Fruit fly (Drosophila melanogaster) whole organism, pupa: ENCODE results near the gene CG13653.

Experiments
- CG10348 ChIP-seq: fragments of 200-800 bp; sonication (Bioruptor generic); IDR thresholded peaks from 2 replicates; pipeline ENCODE4 v1.3.6; 2022; ENCODE audit warnings: missing biosample characterization, missing genetic modification characterization
- CG12605 ChIP-seq: fragments of 200-800 bp; sonication (Bioruptor generic); IDR thresholded peaks from 2 replicates; pipeline ENCODE4 v1.3.6; 2022; ENCODE audit warnings: missing biosample characterization, missing genetic modification characterization
- CG13204 ChIP-seq: fragments of 200-800 bp; sonication (Bioruptor generic); optimal IDR thresholded peaks from 2 replicates; lab custom pipeline; 2018; ENCODE audit warnings: missing biosample characterization, mild to moderate bottlenecking, missing genetic modification characterization, moderate library complexity
- CG14655 ChIP-seq: fragments of 200-800 bp; sonication (Bioruptor generic); optimal IDR thresholded peaks from 3 replicates; lab custom pipeline; 2017; ENCODE audit warnings: mild to moderate bottlenecking, missing biosample characterization, missing genetic modification reagents, missing genetic modification characterization
- CG15710 ChIP-seq: fragments of 200-800 bp; sonication (Bioruptor generic); optimal IDR thresholded peaks from 2 replicates; lab custom pipeline; 2018; ENCODE audit warnings: missing biosample characterization, mild to moderate bottlenecking, missing genetic modification characterization, moderate library complexity
- CG17806 ChIP-seq: fragments of 200-800 bp; sonication (Bioruptor generic); optimal IDR thresholded peaks from 2 replicates; lab custom pipeline; 2018; ENCODE audit warnings: missing biosample characterization, mild to moderate bottlenecking, missing genetic modification characterization, moderate library complexity
- CG32121 ChIP-seq: fragments of 200-800 bp; sonication (Bioruptor generic); IDR thresholded peaks from 2 replicates; pipeline ENCODE4 v1.3.6; 2022; ENCODE audit warnings: missing biosample characterization, missing genetic modification characterization
- CG34367 ChIP-seq: fragments of 200-800 bp; sonication (Bioruptor generic); optimal IDR thresholded peaks from 2 replicates; lab custom pipeline; 2018; ENCODE audit warnings: missing biosample characterization, mild to moderate bottlenecking, missing genetic modification characterization
- CG4496 ChIP-seq: fragments of 200-800 bp; sonication (Bioruptor generic); IDR thresholded peaks from 3 replicates; pipeline ENCODE4 v1.3.6; 2022; ENCODE audit warnings: missing biosample characterization, missing genetic modification characterization
- CG8159 ChIP-seq: fragments of 200-800 bp; sonication (Bioruptor generic); optimal IDR thresholded peaks from 3 replicates; lab custom pipeline; 2018; ENCODE audit warnings: missing biosample characterization, mild to moderate bottlenecking, missing genetic modification characterization, moderate library complexity
- CG8301 ChIP-seq: fragments of 200-800 bp; sonication (Bioruptor generic); optimal IDR thresholded peaks from 2 replicates; lab custom pipeline; 2018; ENCODE audit warnings: missing biosample characterization, mild to moderate bottlenecking, missing genetic modification characterization
- CG9948 ChIP-seq: fragments of 200-800 bp; sonication (Bioruptor generic); optimal IDR thresholded peaks from 2 replicates; lab custom pipeline; 2018; ENCODE audit warnings: missing biosample characterization, mild to moderate bottlenecking, missing genetic modification characterization, moderate library complexity
- D1 ChIP-seq: fragments of 200-800 bp; sonication (Bioruptor generic); optimal IDR thresholded peaks from 2 replicates; lab custom pipeline; 2018; ENCODE audit warnings: missing biosample characterization, mild to moderate bottlenecking, missing genetic modification characterization, moderate library complexity
- EcR ChIP-seq: fragments of 200-800 bp; sonication (Bioruptor generic); optimal IDR thresholded peaks from 3 replicates; lab custom pipeline; 2019; ENCODE audit warnings: missing biosample characterization, missing genetic modification characterization, mild to moderate bottlenecking, moderate library complexity, missing genetic modification reagents
- Ets98B ChIP-seq: fragments of 200-800 bp; sonication (Bioruptor generic); IDR thresholded peaks from 2 replicates; pipeline ENCODE4 v1.3.6; 2022; ENCODE audit warnings: missing biosample characterization, missing genetic modification characterization
- Pif1A ChIP-seq: fragments of 200-800 bp; sonication (Bioruptor generic); optimal IDR thresholded peaks from 3 replicates; lab custom pipeline; 2016; ENCODE audit warnings: missing biosample characterization, missing genetic modification characterization
- Pif1B ChIP-seq: fragments of 200-800 bp; sonication (Bioruptor generic); optimal IDR thresholded peaks from 3 replicates; lab custom pipeline; 2016; ENCODE audit warnings: missing biosample characterization, missing genetic modification characterization
- Snoo ChIP-seq: fragments of 200-800 bp; sonication (Bioruptor generic); optimal IDR thresholded peaks from 3 replicates; lab custom pipeline; 2017; ENCODE audit warnings: missing biosample characterization, mild to moderate bottlenecking, missing genetic modification characterization, inconsistent platforms
- fd96Ca ChIP-seq: fragments of 200-800 bp; sonication (Bioruptor generic); IDR thresholded peaks from 3 replicates; pipeline ENCODE4 v1.3.6; 2022; ENCODE audit warnings: missing biosample characterization, missing genetic modification characterization
- gl ChIP-seq: fragments of 200-800 bp; sonication (Bioruptor generic); optimal IDR thresholded peaks from 2 replicates; lab custom pipeline; 2018; ENCODE audit warnings: missing biosample characterization, mild to moderate bottlenecking, missing genetic modification characterization
- rn ChIP-seq: fragments of 200-800 bp; sonication (Bioruptor generic); IDR thresholded peaks from 2 replicates; pipeline ENCODE4 v1.3.6; 2022; ENCODE audit warnings: missing biosample characterization, missing genetic modification characterization

Gene CG13653

dm6 chr3R:25207405-25208003 lies 12.2 kb downstream of the CG13653 start:
- TF ChIP-seq CG13204 (GFP tag; lab: Kevin White, UChicago) (peak; percentile 69), CG15710 (tag; lab: Kevin White, UChicago) (peak; percentile 88), CG32121 (GFP tag; lab: Robert Waterston, UW) (peak; percentile 89), rn (GFP tag; lab: Robert Waterston, UW) (peak; percentile 11; the same call in 1 of the 2 replicates), CG17806 (tag; lab: Kevin White, UChicago) (peak; percentile 86), fd96Ca (GFP tag; lab: Robert Waterston, UW) (peak; percentile 77; the same call in 2 of the 3 replicates), CG10348 (GFP tag; lab: Robert Waterston, UW) (no peak), EcR (GFP tag; lab: Kevin White, UChicago) (no peak), D1 (peak; percentile 4), CG8159 (tag; lab: Kevin White, UChicago) (peak; percentile 88), Snoo (tag; lab: Kevin White, UChicago) (peak; percentile 49), CG4496 (GFP tag; lab: Robert Waterston, UW) (peak; percentile 89), CG9948 (tag; lab: Kevin White, UChicago) (peak; percentile 86), gl (tag; lab: Kevin White, UChicago) (peak; percentile 70), Pif1B (peak; percentile 80), Pif1A (peak; percentile 82), Ets98B (GFP tag; lab: Robert Waterston, UW) (peak; percentile 86), CG14655 (GFP tag; lab: Kevin White, UChicago) (peak; percentile 90), CG12605 (no peak; the same call in 1 of the 2 replicates), CG8301 (tag; lab: Kevin White, UChicago) (peak; percentile 87), CG34367 (tag; lab: Kevin White, UChicago) (peak; percentile 85)
- TF ChIP-seq, all 21 proteins: peak for 18

- TF ChIP-seq Ets98B (GFP tag; lab: Robert Waterston, UW) (peak; percentile 24; the same call in 1 of the 2 replicates), CG15710 (tag; lab: Kevin White, UChicago) (no peak), CG12605 (peak; percentile 21; the same call in 1 of the 2 replicates), EcR (GFP tag; lab: Kevin White, UChicago) (peak; percentile 48), Pif1A (peak; percentile 23)
These were observed 12.9 kb downstream of the CG13653 start, which contains the start of gene Cad96Ca for dm6 chr3R:25208042-25208766. Gene Cad96Ca (minus strand): TSS chr3R:25208283.

dm6 chr3R:25208767-25209075 lies 13.4 kb downstream of the CG13653 start:
- TF ChIP-seq fd96Ca (GFP tag; lab: Robert Waterston, UW) (no peak), CG17806 (tag; lab: Kevin White, UChicago) (no peak), Pif1A (no peak), CG12605 (no peak), D1 (no peak), CG32121 (GFP tag; lab: Robert Waterston, UW) (no peak)

DNA sequence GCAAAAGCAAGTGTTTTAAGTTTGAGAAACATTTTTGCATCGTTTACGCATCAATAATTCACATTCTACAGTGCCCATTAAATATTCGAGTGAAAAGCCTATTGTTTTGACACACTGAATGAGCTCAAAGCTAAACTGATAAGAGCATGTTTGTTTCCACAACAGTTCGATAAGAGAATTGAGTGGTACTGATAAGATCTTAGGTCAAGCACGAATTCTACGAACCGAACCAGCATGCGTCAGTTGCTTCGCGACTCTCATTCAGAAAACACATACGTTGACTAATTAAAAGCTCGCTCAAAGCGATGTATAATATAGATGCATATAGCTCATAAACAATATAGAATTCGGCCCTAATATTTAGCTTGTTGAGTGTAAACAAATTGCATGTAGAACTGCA lies 13.9 kb downstream of the CG13653 start:
- no peak for TF ChIP-seq EcR (GFP tag; lab: Kevin White, UChicago)
- TF ChIP-seq Snoo (tag; lab: Kevin White, UChicago) = no peak
- TF ChIP-seq rn (GFP tag; lab: Robert Waterston, UW) = no peak
- no peak for TF ChIP-seq D1
- TF ChIP-seq Ets98B (GFP tag; lab: Robert Waterston, UW) = no peak
- no peak for TF ChIP-seq CG10348 (GFP tag; lab: Robert Waterston, UW)
- TF ChIP-seq CG13204 (GFP tag; lab: Kevin White, UChicago) = no peak

dm6 chr3R:25215123-25215522 lies 19.8 kb downstream of the CG13653 start, which contains the start of gene Saysd1:
Gene Saysd1 (minus strand): TSS chr3R:25215188.
- TF ChIP-seq CG9948 (tag; lab: Kevin White, UChicago) (no peak), gl (tag; lab: Kevin White, UChicago) (no peak), CG13204 (GFP tag; lab: Kevin White, UChicago) (no peak), CG15710 (tag; lab: Kevin White, UChicago) (no peak), CG4496 (GFP tag; lab: Robert Waterston, UW) (peak; percentile 64; the same call in 2 of the 3 replicates), rn (GFP tag; lab: Robert Waterston, UW) (no peak), CG32121 (GFP tag; lab: Robert Waterston, UW) (no peak), Pif1A (no peak), CG12605 (no peak), Pif1B (no peak), CG8301 (tag; lab: Kevin White, UChicago) (no peak), CG34367 (tag; lab: Kevin White, UChicago) (no peak), EcR (GFP tag; lab: Kevin White, UChicago) (no peak), D1 (peak; percentile 51), CG8159 (tag; lab: Kevin White, UChicago) (no peak), CG14655 (GFP tag; lab: Kevin White, UChicago) (no peak), CG17806 (tag; lab: Kevin White, UChicago) (peak; percentile 16), CG10348 (GFP tag; lab: Robert Waterston, UW) (no peak), fd96Ca (GFP tag; lab: Robert Waterston, UW) (no peak; the same call in 2 of the 3 replicates), Snoo (tag; lab: Kevin White, UChicago) (no peak), Ets98B (GFP tag; lab: Robert Waterston, UW) (peak; percentile 44)
